Fruit fly (Drosophila melanogaster) Kc167 (cell line): ENCODE data around the gene nebu.

Source experiments
- Myc ChIP-seq: fragments of >200 bp; optimal IDR thresholded peaks from 2 replicates; lab custom pipeline; 2017; ENCODE audit warnings: missing external identifiers
- Sin3A ChIP-seq: fragments of >200 bp; optimal IDR thresholded peaks from 2 replicates; lab custom pipeline; 2018; ENCODE audit warnings: missing external identifiers
- h ChIP-seq: fragments of >200 bp; optimal IDR thresholded peaks from 3 replicates; lab custom pipeline; 2018; ENCODE audit warnings: missing external identifiers
- insv ChIP-seq: fragments of >200 bp; optimal IDR thresholded peaks from 3 replicates; lab custom pipeline; 2018; ENCODE audit warnings: missing external identifiers
- psq ChIP-seq: fragments of >200 bp; optimal IDR thresholded peaks from 2 replicates; lab custom pipeline; 2017; ENCODE audit warnings: missing external identifiers
- ttk ChIP-seq: sonication (Bioruptor generic); optimal IDR thresholded peaks from 2 replicates; lab custom pipeline; 2017; ENCODE audit warnings: missing external identifiers

nebu gene

DNA sequence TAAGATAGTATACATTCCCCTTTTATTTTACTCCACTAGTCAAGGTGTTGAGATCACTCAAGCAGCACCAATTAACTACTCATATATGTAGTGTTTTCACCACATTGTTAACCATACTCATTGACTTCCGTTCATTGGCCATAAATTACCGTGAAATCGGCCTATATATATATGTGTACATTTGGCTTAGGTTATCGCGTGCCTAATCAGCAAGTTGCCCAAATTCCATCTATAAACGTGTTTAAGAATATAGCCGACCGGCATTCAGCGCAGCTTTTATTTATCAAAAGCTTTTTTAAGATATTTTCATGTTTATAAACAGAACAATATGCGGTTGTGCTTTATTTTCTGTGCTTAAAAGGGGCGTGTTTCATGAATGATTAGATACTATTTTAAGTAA, 14.4 kb downstream of the nebu start:
- TF ChIP-seq psq (lab: Kevin White, UChicago) (no peak), ttk (no peak), Myc (lab: Kevin White, UChicago) (no peak), insv (lab: Kevin White, UChicago) (no peak), h (no peak), Sin3A (lab: Kevin White, UChicago) (no peak)

DNA sequence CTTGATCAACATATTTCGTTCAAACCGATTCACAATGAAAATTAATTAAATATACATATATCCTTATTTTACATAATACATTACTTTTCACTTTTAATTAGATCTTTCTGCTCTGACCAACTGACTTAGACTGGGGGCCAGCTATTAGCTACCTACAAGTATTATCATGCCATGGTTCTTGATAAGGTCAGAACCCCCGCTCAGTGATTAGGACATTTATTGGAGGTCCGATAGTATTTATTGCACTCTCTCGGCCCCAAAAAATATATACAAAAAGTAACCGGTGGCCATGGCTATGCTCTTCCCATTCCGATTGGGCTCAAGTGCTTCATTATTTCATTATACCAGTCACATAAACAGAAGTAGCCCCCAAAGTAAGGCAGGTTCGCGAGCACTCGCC, 15.2 kb downstream of the nebu start:
- TF ChIP-seq Sin3A (lab: Kevin White, UChicago), result no peak
- TF ChIP-seq psq (lab: Kevin White, UChicago), result no peak
- TF ChIP-seq h, result no peak
- TF ChIP-seq insv (lab: Kevin White, UChicago), result no peak
- TF ChIP-seq Myc (lab: Kevin White, UChicago), result no peak
- TF ChIP-seq ttk, result no peak

DNA sequence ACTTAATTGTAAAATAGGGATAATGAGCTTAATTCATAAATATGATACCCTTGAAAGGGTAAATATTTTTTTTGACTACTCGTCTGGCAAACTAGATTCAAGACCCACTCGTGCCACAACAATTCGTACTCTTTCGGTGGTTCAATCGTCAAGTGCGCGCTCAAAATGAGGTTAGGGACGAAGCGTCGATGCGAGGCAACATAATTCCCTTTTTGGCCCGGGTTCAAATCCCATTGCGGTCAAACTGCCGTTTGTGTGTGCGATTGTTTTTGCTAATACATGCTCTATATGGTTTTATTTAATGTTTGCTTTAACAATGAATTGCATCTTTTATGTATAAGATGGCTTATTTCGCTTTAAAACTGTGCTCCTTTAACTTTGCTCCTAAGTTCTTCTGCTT, 27.1 kb downstream of the nebu start:
- TF ChIP-seq Sin3A (lab: Kevin White, UChicago) (no peak), psq (lab: Kevin White, UChicago) (no peak), ttk (no peak), h (no peak), Myc (lab: Kevin White, UChicago) (no peak), insv (lab: Kevin White, UChicago) (no peak)

DNA sequence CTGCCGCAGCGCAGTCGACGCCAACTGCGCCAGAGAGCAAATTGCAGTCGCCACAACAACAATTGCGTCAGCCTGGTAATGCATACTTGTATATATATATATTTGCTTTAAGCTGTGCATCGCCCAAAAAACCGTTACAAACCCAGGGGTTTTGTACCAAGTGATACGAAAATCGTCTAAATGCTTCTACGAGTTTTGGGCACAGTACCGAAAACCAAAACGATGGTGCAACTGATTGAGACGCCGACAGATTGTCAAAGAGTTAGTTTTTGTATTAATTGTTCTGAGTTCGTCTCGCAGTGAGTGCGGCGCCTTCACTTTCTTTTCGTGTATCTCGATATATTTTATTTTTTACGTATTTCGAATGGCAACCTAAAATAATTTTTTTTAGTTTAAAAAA, 28.1 kb downstream of the nebu start:
- TF ChIP-seq insv (lab: Kevin White, UChicago) (no peak), psq (lab: Kevin White, UChicago) (no peak), ttk (no peak), Myc (lab: Kevin White, UChicago) (no peak), Sin3A (lab: Kevin White, UChicago) (no peak), h (no peak)

DNA sequence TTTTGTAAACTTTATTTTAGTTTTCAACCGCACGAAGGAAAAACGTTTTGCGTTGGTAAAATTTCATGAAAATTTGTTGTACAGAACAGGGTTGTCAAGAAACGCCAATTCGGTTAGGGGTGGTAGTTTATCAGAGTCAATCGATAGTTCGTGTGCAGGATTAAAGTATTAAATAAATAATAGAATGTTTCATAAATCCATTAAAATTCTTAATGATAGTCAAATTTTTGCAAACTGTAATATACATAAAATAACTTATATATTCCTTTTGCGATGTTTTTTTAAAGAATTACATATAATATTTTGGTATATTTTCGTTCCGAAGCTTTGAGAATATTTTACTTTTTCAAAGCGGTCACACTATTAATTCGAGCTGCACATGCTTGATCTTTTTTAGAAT, 29.0 kb downstream of the nebu start, which contains the start of the genes Sf3a2 and CG42588:
Gene Sf3a2, minus strand, starts transcription at position 113 of the 400 bp plus-strand sequence.
Gene CG42588, plus strand, starts transcription at position 348 of the 400 bp plus-strand sequence.
- no peak for TF ChIP-seq psq (lab: Kevin White, UChicago)
- TF ChIP-seq insv (lab: Kevin White, UChicago), result no peak
- TF ChIP-seq Sin3A (lab: Kevin White, UChicago), result no peak
- no peak for TF ChIP-seq h
- no peak for TF ChIP-seq Myc (lab: Kevin White, UChicago)
- no peak for TF ChIP-seq ttk

DNA sequence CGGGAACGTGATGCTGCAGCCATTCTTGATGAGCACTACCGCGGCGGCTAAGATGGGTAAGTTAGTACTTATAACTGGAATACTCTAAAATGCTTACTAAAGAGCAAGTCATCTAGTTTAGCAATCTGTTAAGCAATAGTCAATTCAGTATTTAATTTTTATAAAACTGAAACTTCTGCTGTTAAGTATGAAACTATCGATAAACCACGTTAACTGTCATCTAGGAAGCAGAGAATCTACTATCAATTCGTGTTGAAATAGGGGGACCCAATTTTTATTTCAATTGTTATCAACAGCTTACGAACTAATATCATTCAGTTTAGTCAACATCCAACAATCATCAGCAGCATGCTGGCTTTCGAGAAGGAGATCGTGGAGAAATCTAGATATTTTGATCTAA, 34.5 kb downstream of the nebu start, which contains the start of gene CG32110:
Gene CG32110, plus strand, starts transcription at position 301 of the 400 bp plus-strand sequence.
- TF ChIP-seq psq (lab: Kevin White, UChicago), result no peak
- TF ChIP-seq Sin3A (lab: Kevin White, UChicago), result no peak
- TF ChIP-seq Myc (lab: Kevin White, UChicago), result no peak
- no peak for TF ChIP-seq h
- no peak for TF ChIP-seq ttk
- TF ChIP-seq insv (lab: Kevin White, UChicago), result no peak

DNA sequence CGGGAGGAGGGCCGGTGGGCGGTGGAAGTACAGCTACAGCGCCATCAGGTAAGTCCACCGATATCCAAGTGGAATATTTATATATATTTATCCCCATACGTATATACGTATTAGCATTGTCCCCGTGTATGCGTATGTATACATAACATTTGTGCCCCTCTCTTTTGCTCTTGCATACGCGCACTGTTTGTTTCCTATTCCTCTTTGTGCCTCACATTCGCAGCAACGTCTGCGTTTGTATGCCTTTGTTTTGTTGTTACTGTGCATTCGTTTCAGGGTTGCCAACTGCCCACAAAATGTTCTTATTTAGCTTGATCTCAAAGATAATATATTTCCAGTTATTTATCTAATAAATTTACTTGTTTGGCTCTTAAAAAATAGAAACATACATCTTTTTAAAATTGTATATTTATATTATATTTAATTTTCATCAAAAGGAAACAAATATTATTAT, 36.6 kb downstream of the nebu start:
- TF ChIP-seq psq (lab: Kevin White, UChicago) (peak; percentile 97), ttk (no peak)

DNA sequence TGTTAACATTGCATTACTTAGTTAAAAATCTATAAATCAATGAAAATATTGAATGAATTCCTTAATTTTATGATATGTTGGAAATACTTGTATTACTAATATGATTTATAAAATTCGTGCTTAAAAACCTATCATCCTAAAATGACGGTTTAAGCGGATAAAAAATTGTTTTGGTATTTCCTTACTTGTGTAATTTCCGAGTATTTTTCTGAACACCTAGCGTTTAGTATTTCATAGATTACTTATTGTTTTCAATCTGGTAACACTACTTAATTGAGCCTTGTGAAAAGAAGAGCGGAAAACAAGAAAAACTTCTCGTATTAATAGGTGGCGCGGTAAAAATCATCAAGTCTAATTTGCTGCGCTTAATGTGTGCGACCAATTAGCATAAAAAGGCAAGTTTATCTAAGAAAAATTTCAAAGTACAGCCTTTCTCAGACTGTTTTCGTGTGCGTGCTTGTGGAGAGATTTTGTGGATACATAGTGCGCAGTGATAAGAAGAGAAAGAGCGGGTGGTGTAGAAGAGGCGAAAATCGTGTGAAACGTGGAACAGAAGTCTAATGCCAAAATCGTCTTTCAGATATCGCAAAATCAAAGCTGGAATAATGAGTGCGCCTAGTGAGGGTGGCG, 37.1 kb downstream of the nebu start, which contains the start of gene Sap130:
Gene Sap130, plus strand, starts transcription at position 243 of the 630 bp plus-strand sequence.
- no peak for TF ChIP-seq Sin3A (lab: Kevin White, UChicago)
- no peak for TF ChIP-seq ttk

DNA sequence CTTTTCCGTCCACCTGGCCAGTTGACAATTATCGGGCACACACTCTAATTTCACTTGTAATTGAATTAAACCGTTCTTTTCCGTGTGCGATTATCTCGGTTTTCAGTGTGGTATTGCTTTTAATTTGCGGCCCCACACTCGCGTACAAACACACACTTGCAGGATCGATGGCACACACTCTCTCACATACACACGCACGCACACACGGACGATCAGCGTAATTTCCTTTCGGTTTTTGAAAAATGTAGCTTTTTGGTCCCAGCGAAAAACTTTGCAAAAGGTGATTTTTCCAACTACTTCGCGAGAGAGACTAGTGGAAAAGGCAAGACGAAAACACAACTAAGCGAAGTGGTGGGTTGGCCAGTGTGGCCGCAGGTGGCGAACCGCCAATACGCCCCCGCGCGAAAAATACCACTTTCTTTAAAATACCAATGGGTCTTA, 38.2 kb downstream of the nebu start, which contains the start of gene Atg1:
Gene Atg1, minus strand, starts transcription at position 387 of the 441 bp plus-strand sequence.
- TF ChIP-seq insv (lab: Kevin White, UChicago) (no peak), h (no peak), ttk (no peak), psq (lab: Kevin White, UChicago) (no peak), Sin3A (lab: Kevin White, UChicago) (no peak), Myc (lab: Kevin White, UChicago) (no peak)

DNA sequence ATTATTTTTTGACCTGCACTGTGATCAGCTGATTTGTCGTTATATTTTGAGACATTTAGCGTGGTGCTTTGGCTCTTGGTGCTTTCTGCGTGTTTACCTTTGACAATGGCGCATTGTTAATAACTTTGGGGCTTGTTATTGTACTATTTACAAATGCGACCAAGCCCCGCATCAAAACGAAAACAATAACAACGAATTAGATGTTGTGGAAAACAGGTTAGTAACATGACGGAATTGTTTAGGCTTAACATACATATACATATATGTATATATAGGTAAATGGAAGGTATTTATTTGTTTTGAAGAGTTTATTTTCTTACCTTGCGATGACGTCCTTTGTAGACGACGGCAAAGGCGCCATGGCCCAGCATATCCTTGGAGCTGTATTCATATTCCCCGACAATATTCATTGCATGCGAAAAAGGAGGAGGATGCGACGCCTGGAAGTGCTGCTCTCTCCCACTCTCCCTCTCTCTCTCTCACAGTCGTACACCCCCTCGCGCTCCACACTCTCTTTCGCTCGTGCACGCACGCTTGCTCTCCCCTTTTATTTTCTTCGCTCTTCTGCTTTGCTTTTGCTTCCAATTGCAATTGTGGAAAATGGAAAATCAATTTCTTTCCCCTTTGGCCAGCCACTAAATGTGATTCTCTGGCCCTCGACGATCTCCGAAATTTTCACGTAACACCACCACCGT, 38.7 kb downstream of the nebu start:
- TF ChIP-seq h, result no peak
- no peak for TF ChIP-seq psq (lab: Kevin White, UChicago)

DNA sequence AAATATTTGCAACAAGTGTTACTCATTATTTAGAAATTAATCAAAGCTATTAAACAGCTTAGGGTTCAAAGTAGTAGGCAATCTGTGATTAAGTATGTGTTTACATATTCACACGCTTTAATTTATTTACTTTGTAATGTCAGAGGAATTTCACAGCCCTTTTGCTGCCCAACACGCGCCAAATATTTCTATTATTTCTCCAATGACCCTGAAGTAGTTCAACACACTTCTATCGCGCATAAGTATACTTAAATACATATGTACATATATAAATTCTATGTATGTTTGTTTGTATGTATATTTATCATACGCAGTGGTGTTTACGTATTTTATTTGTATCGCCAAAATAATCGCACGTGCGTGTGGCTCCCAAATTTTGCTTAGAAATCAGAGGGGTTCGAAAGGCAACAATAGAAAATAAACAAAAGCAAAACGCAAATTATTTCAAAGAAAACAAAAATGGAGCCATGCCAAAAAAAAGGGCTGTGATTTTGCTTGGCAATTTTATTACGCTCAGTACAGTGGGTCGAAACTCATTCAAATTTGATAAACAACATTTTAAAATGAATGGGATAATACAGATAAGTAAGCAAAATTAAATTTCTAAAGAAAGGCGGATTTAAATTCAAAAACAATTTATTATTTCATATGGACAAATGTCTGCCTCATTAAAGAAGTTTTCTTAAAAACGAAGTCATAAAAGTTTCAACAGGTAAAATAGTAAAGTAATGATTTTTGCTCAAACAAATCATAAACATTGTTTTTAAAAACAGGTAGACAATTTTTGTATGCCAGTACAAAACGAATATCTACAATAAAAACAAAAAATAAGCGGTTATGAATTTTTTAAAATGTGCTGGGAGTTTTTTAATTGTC, 39.5 kb downstream of the nebu start:
- TF ChIP-seq Sin3A (lab: Kevin White, UChicago), result no peak
- no peak for TF ChIP-seq ttk
- TF ChIP-seq h, result no peak
- TF ChIP-seq psq (lab: Kevin White, UChicago), result no peak
- no peak for TF ChIP-seq Myc (lab: Kevin White, UChicago)
- TF ChIP-seq insv (lab: Kevin White, UChicago), result no peak

DNA sequence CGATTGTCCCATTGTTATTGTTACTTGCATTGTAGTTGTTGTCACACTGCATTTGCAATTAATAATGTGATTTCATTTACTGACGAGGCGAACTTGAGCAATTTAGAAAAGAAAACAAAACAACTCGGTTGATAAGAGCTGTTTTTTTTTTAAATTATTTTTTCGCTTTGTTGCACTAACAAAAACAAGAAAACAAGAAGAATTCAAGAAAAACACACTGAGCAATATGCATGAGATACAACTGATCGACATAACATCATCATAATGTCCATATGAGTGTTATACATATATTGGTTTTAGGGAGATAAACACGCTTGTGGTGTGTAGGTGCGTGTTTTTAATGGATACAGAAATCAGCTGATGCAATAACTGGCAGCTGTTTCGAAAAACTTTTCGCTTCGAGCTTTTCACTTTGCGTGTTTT, 40.5 kb downstream of the nebu start:
- TF ChIP-seq Myc (lab: Kevin White, UChicago), result no peak
- TF ChIP-seq h, result no peak
- TF ChIP-seq psq (lab: Kevin White, UChicago), result no peak
- TF ChIP-seq insv (lab: Kevin White, UChicago), result no peak
- no peak for TF ChIP-seq Sin3A (lab: Kevin White, UChicago)
- TF ChIP-seq ttk, result no peak
